Fruit fly (Drosophila melanogaster): ENCODE results near the gene CG16704.

Gene CG16704

dm6 chr2L:3675770-3676169 is 16.6 kb downstream of the CG16704 start (continued):
- TF ChIP-seq CG4820 (GFP tag; optimal IDR thresholded peaks at IDR 0.05) (peak; percentile 47), zfh1 (GFP tag; IDR thresholded peaks at IDR 0.05) (peak; percentile 71), chn (GFP tag; optimal IDR thresholded peaks at IDR 0.05) (peak; percentile 12), fd96Cb (tag; optimal IDR thresholded peaks at IDR 0.05) (peak; percentile 55), CG7357 (GFP tag; IDR thresholded peaks at IDR 0.05) (peak; percentile 37; the same call in 1 of the 3 replicates), Xbp1 (GFP tag; optimal IDR thresholded peaks at IDR 0.05) (peak; percentile 38), bab2 (GFP tag; optimal IDR thresholded peaks at IDR 0.05) (no peak), CG4424 (GFP tag; optimal IDR thresholded peaks at IDR 0.05) (peak; percentile 17), az2 (GFP tag; optimal IDR thresholded peaks at IDR 0.05) (peak; percentile 6), lilli (GFP tag; optimal IDR thresholded peaks at IDR 0.05) (peak; percentile 9), nmo (GFP tag; optimal IDR thresholded peaks at IDR 0.05) (peak; percentile 44), nerfin-1 (tag; optimal IDR thresholded peaks at IDR 0.05) (peak; percentile 19), grn (GFP tag; optimal IDR thresholded peaks at IDR 0.05) (no peak), sim (GFP tag; IDR thresholded peaks at IDR 0.05) (0 out of 2 replicates have a peak, but pooled peaks have one; percentile 6), D19A (tag; optimal IDR thresholded peaks at IDR 0.05) (peak; percentile 25), Xrp1 (GFP tag; IDR thresholded peaks at IDR 0.05) (peak; percentile 73), CG8388 (GFP tag; optimal IDR thresholded peaks at IDR 0.05) (peak; percentile 39), ttk (GFP tag; IDR thresholded peaks at IDR 0.05) (0 out of 2 replicates have a peak, but pooled peaks have one; percentile 20), CG7556 (GFP tag; optimal IDR thresholded peaks at IDR 0.05) (no peak), Sin3A (optimal IDR thresholded peaks at IDR 0.05) (no peak), oc (tag; optimal IDR thresholded peaks at IDR 0.05) (peak; percentile 28)

- TF ChIP-seq Pdp1 (GFP tag; optimal IDR thresholded peaks at IDR 0.05) (peak in 1 of 2 experiments; percentile 54), CG6654 (GFP tag; optimal IDR thresholded peaks at IDR 0.05) (no peak)
These were observed 21.9 kb downstream of the CG16704 start, which contains the start of gene Sfp24Bc for dm6 chr2L:3670481-3670880. Gene Sfp24Bc (minus strand): TSS chr2L:3670581.

dm6 chr2L:3669675-3670074 is 22.7 kb downstream of the CG16704 start, which contains the start of gene Sfp24Bb:
Gene Sfp24Bb (minus strand): TSS chr2L:3669775.
- TF ChIP-seq corto (GFP tag; optimal IDR thresholded peaks at IDR 0.05) (no peak), seq (GFP tag; IDR thresholded peaks at IDR 0.05) (no peak), Dad (GFP tag; optimal IDR thresholded peaks at IDR 0.05) (no peak), CG15696 (tag; optimal IDR thresholded peaks at IDR 0.05) (no peak), CG5180 (GFP tag; optimal IDR thresholded peaks at IDR 0.05) (no peak), ham (GFP tag; IDR thresholded peaks at IDR 0.05) (no peak), CG18764 (GFP tag; optimal IDR thresholded peaks at IDR 0.05) (no peak), crc (GFP tag; optimal IDR thresholded peaks at IDR 0.05) (no peak), lola (GFP tag; optimal IDR thresholded peaks at IDR 0.05) (no peak), CG10267 (tag; optimal IDR thresholded peaks at IDR 0.05) (no peak), onecut (GFP tag; IDR thresholded peaks at IDR 0.05) (no peak)

- no peak for TF ChIP-seq crp (GFP tag; optimal IDR thresholded peaks at IDR 0.05)
- TF ChIP-seq inv (GFP tag; IDR thresholded peaks at IDR 0.05; ENCODE audit: partially characterized antibody): no peak
- no peak for TF ChIP-seq CG10959 (GFP tag; IDR thresholded peaks at IDR 0.05)
- no peak for TF ChIP-seq CG3163 (GFP tag; optimal IDR thresholded peaks at IDR 0.05)
- no peak for TF ChIP-seq CG17361 (GFP tag; IDR thresholded peaks at IDR 0.05)
- TF ChIP-seq CG4404 (GFP tag; IDR thresholded peaks at IDR 0.05): no peak
- no peak for TF ChIP-seq Nf-YB (GFP tag; optimal IDR thresholded peaks at IDR 0.05)
- TF ChIP-seq jigr1 (GFP tag; IDR thresholded peaks at IDR 0.05): no peak
- no peak for TF ChIP-seq D19B (GFP tag; optimal IDR thresholded peaks at IDR 0.05)
- no peak for TF ChIP-seq row (GFP tag; IDR thresholded peaks at IDR 0.05)
- TF ChIP-seq CG7357 (GFP tag; IDR thresholded peaks at IDR 0.05): no peak
- TF ChIP-seq Ptx1 (GFP tag; IDR thresholded peaks at IDR 0.05): no peak
- TF ChIP-seq CG14965 (GFP tag; optimal IDR thresholded peaks at IDR 0.05; ENCODE audit: borderline replicate concordance): no peak
- no peak for TF ChIP-seq fd64A (GFP tag; optimal IDR thresholded peaks at IDR 0.05)
- TF ChIP-seq E2f1 (GFP tag; IDR thresholded peaks at IDR 0.05): no peak
These were observed 23.4 kb downstream of the CG16704 start, which contains the start of gene Sfp24Bd for dm6 chr2L:3669034-3669433. Gene Sfp24Bd (minus strand): TSS chr2L:3669134.

Data from whole organism, embryonic.